Worm (Caenorhabditis elegans): ENCODE data around the gene Y105C5B.5.

Y105C5B.5 gene

DNA sequence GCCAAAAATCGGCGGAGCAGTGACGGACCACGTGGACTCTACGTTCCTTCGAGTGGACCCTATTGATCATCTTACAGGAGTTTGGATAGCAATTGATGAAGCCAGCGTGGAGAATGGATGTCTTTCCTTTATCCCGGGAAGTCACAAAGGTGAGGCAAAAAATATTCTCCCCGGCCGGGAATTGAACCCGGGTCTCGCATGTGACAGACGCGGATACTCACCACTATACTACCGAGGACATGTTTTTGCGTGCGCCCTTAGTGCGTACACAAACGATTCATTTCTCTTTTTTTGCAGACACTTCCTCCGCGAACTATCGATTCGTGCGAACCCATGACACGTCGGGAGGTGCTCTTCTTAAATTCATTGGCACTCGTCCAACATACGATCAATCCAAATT lies 30.2 kb upstream of the Y105C5B.5 start (continued):
- 0 out of 2 replicates have a peak, but pooled peaks have one; percentile 20 for TF ChIP-seq ekl-4 (GFP tag; IDR thresholded peaks at IDR 0.05)
- peak; percentile 72 for TF ChIP-seq rpc-1 (optimal IDR thresholded peaks at IDR 0.05)
- TF ChIP-seq rpc-1 (tag; optimal IDR thresholded peaks at IDR 0.05), result peak; percentile 71
- no peak for TF ChIP-seq egrh-3 (GFP tag; IDR thresholded peaks at IDR 0.05)
- no peak for TF ChIP-seq gei-17 (GFP tag; optimal IDR thresholded peaks at IDR 0.05)
- TF ChIP-seq T26A5.8 (tag; optimal IDR thresholded peaks at IDR 0.05), result no peak
- TF ChIP-seq efl-1 (GFP tag; optimal IDR thresholded peaks at IDR 0.05), result no peak
- no peak for TF ChIP-seq ztf-28 (GFP tag; IDR thresholded peaks at IDR 0.05)
- peak; percentile 1 for TF ChIP-seq atf-7 (tag; optimal IDR thresholded peaks at IDR 0.05)
- TF ChIP-seq Y53G8AR.9 (GFP tag; conservative IDR thresholded peaks at IDR 0.05), result 0 out of 2 replicates have a peak, but pooled peaks have one; percentile 49
- no peak for TF ChIP-seq fkh-3 (tag; optimal IDR thresholded peaks at IDR 0.05)
- no peak for TF ChIP-seq F39B2.1 (GFP tag; IDR thresholded peaks at IDR 0.05)
- peak; percentile 21 for TF ChIP-seq lin-40 (tag; optimal IDR thresholded peaks at IDR 0.05)
- TF ChIP-seq attf-3 (GFP tag; conservative IDR thresholded peaks at IDR 0.05), result no peak
- peak; percentile 89 for TF ChIP-seq Y56A3A.18 (GFP tag; IDR thresholded peaks at IDR 0.05)
- TF ChIP-seq akir-1 (GFP tag; optimal IDR thresholded peaks at IDR 0.05), result no peak
- no peak for TF ChIP-seq lag-1 (GFP tag; IDR thresholded peaks at IDR 0.05)
- TF ChIP-seq cebp-2 (GFP tag; IDR thresholded peaks at IDR 0.05), result 0 out of 2 replicates have a peak, but pooled peaks have one; percentile 43
- peak; percentile 9; the same call in 1 of the 2 replicates for TF ChIP-seq pbrm-1 (GFP tag; IDR thresholded peaks at IDR 0.05)
- TF ChIP-seq unc-130 (GFP tag; optimal IDR thresholded peaks at IDR 0.05), result no peak
- peak; percentile 2 for TF ChIP-seq hrde-1 (tag; optimal IDR thresholded peaks at IDR 0.05; ENCODE audit: borderline replicate concordance)
- no peak for TF ChIP-seq madf-3 (GFP tag; IDR thresholded peaks at IDR 0.05)
- 0 out of 2 replicates have a peak, but pooled peaks have one; percentile 12 for TF ChIP-seq F33H1.4 (GFP tag; IDR thresholded peaks at IDR 0.05)
- no peak for TF ChIP-seq B0336.3 (GFP tag; IDR thresholded peaks at IDR 0.05)
- no peak for TF ChIP-seq B0035.1 (tag; optimal IDR thresholded peaks at IDR 0.05)
- peak; percentile 61 for TF ChIP-seq snpc-1.1 (tag; optimal IDR thresholded peaks at IDR 0.05; ENCODE audit: insufficient read depth)
- peak; percentile 77 for TF ChIP-seq die-1 (tag; optimal IDR thresholded peaks at IDR 0.05)
- TF ChIP-seq ceh-91 (GFP tag; IDR thresholded peaks at IDR 0.05), result no peak
- TF ChIP-seq attf-6 (GFP tag; IDR thresholded peaks at IDR 0.05), result peak; percentile 98
- no peak for TF ChIP-seq let-526 (GFP tag; IDR thresholded peaks at IDR 0.05)
- peak; percentile 74; the same call in 1 of the 2 replicates for TF ChIP-seq ztf-25 (GFP tag; IDR thresholded peaks at IDR 0.05)
- no peak for TF ChIP-seq F57A8.1 (GFP tag; optimal IDR thresholded peaks at IDR 0.05)
- TF ChIP-seq ceh-79 (tag; optimal IDR thresholded peaks at IDR 0.05), result no peak
- TF ChIP-seq C17E4.6 (GFP tag; IDR thresholded peaks at IDR 0.05), result no peak
- TF ChIP-seq F10E7.11 (tag; optimal IDR thresholded peaks at IDR 0.05), result peak; percentile 25
- 0 out of 2 replicates have a peak, but pooled peaks have one; percentile 74 for TF ChIP-seq ceh-40 (GFP tag; IDR thresholded peaks at IDR 0.05)
- TF ChIP-seq F49E8.2 (tag; optimal IDR thresholded peaks at IDR 0.05; ENCODE audit: insufficient read depth), result peak; percentile 33
- no peak for TF ChIP-seq unc-62 (GFP tag; optimal IDR thresholded peaks at IDR 0.05)
- TF ChIP-seq hmg-1.2 (GFP tag; IDR thresholded peaks at IDR 0.05), result peak; percentile 71
- no peak for TF ChIP-seq ceh-100 (GFP tag; IDR thresholded peaks at IDR 0.05)
- TF ChIP-seq ztf-18 (tag; optimal IDR thresholded peaks at IDR 0.05), result peak; percentile 63
- TF ChIP-seq B0261.1 (tag; optimal IDR thresholded peaks at IDR 0.05), result peak; percentile 56
- peak; percentile 16 for TF ChIP-seq ets-4 (GFP tag; optimal IDR thresholded peaks at IDR 0.05)
- no peak for TF ChIP-seq aptf-2 (GFP tag; conservative IDR thresholded peaks at IDR 0.05)
- no peak for TF ChIP-seq Y53F4B.3 (GFP tag; IDR thresholded peaks at IDR 0.05)
- TF ChIP-seq repo-1 (tag; optimal IDR thresholded peaks at IDR 0.05), result peak; percentile 69
- TF ChIP-seq lsy-27 (tag; optimal IDR thresholded peaks at IDR 0.05; ENCODE audit: borderline replicate concordance, insufficient read depth), result peak; percentile 43
- TF ChIP-seq nhr-179 (tag; optimal IDR thresholded peaks at IDR 0.05), result no peak
- peak; percentile 15 for TF ChIP-seq nhr-80 (tag; optimal IDR thresholded peaks at IDR 0.05)

All from whole organism, young adult.